Fruit fly (Drosophila melanogaster): ENCODE data around the gene ng1.

The ng1 gene

dm6 chrX:3281958-3282357 lies 39.7 kb downstream of the ng1 start (continued):
- TF ChIP-seq H15 (GFP tag; IDR thresholded peaks at IDR 0.05) = no peak
- no peak for TF ChIP-seq CG4617 (GFP tag; optimal IDR thresholded peaks at IDR 0.05; ENCODE audit: borderline replicate concordance)
- peak; percentile 17 for TF ChIP-seq CG10209 (GFP tag; optimal IDR thresholded peaks at IDR 0.05)
- TF ChIP-seq sna (GFP tag; IDR thresholded peaks at IDR 0.05; ENCODE audit: partially characterized antibody) = no peak
- no peak for TF ChIP-seq CG6689 (GFP tag; IDR thresholded peaks at IDR 0.05)
- TF ChIP-seq CG7928 (GFP tag; optimal IDR thresholded peaks at IDR 0.05) = peak; percentile 3
- TF ChIP-seq CG4360 (GFP tag; IDR thresholded peaks at IDR 0.05) = no peak
- TF ChIP-seq gcm (GFP tag; optimal IDR thresholded peaks at IDR 0.05) = no peak
- peak; percentile 70 for TF ChIP-seq Hmr (GFP tag; optimal IDR thresholded peaks at IDR 0.05)
- peak; percentile 50 for TF ChIP-seq BtbVII (GFP tag; optimal IDR thresholded peaks at IDR 0.05)
- no peak for TF ChIP-seq CG3407 (GFP tag; optimal IDR thresholded peaks at IDR 0.05)
- peak; percentile 54 for TF ChIP-seq CG2678 (tag; optimal IDR thresholded peaks at IDR 0.05)
- TF ChIP-seq CG5245 (GFP tag; optimal IDR thresholded peaks at IDR 0.05) = no peak

- TF ChIP-seq CG5245 (GFP tag; optimal IDR thresholded peaks at IDR 0.05) (no peak), CG10543 (GFP tag; optimal IDR thresholded peaks at IDR 0.05) (no peak), CG10654 (GFP tag; optimal IDR thresholded peaks at IDR 0.05) (no peak), GATAe (GFP tag; conservative IDR thresholded peaks at IDR 0.05) (no peak), mirr (GFP tag; optimal IDR thresholded peaks at IDR 0.05) (no peak), lbe (GFP tag; optimal IDR thresholded peaks at IDR 0.05) (no peak), Abd-B (GFP tag; optimal IDR thresholded peaks at IDR 0.05) (no peak), Adf1 (GFP tag; IDR thresholded peaks at IDR 0.05) (peak; percentile 92), Tbp (GFP tag; optimal IDR thresholded peaks at IDR 0.05) (no peak), sim (GFP tag; IDR thresholded peaks at IDR 0.05) (no peak), Ptx1 (GFP tag; IDR thresholded peaks at IDR 0.05) (no peak), ewg (GFP tag; optimal IDR thresholded peaks at IDR 0.05) (no peak), insv (GFP tag; optimal IDR thresholded peaks at IDR 0.05) (peak in 1 of 2 experiments; percentile 52), CG9797 (GFP tag; optimal IDR thresholded peaks at IDR 0.05) (no peak), Aef1 (GFP tag; IDR thresholded peaks at IDR 0.05) (no peak), chif (GFP tag; optimal IDR thresholded peaks at IDR 0.05) (no peak), CG14710 (tag; optimal IDR thresholded peaks at IDR 0.05) (no peak), Sox100B (GFP tag; optimal IDR thresholded peaks at IDR 0.05) (no peak), stwl (tag; optimal IDR thresholded peaks at IDR 0.05) (no peak), Elba2 (GFP tag; optimal IDR thresholded peaks at IDR 0.05) (no peak), cas (GFP tag; IDR thresholded peaks at IDR 0.05) (no peak), YL-1 (GFP tag; optimal IDR thresholded peaks at IDR 0.05) (no peak), Eip74EF (GFP tag; optimal IDR thresholded peaks at IDR 0.05) (no peak), CG9876 (GFP tag; optimal IDR thresholded peaks at IDR 0.05) (no peak), nmo (GFP tag; optimal IDR thresholded peaks at IDR 0.05) (no peak), Hr3 (GFP tag; optimal IDR thresholded peaks at IDR 0.05) (no peak), CG13296 (GFP tag; optimal IDR thresholded peaks at IDR 0.05) (no peak), Fer3 (tag; optimal IDR thresholded peaks at IDR 0.05) (no peak), cato (GFP tag; optimal IDR thresholded peaks at IDR 0.05; ENCODE audit: borderline replicate concordance) (no peak), CG4424 (GFP tag; optimal IDR thresholded peaks at IDR 0.05) (no peak), dmrt99B (tag; optimal IDR thresholded peaks at IDR 0.05) (no peak), amos (GFP tag; IDR thresholded peaks at IDR 0.05; ENCODE audit: partially characterized antibody) (no peak), Med (GFP tag) (peak; percentile 23), Trl (optimal IDR thresholded peaks at IDR 0.05) (peak; percentile 47 to 54), Trl (GFP tag; optimal IDR thresholded peaks at IDR 0.05) (no peak), crc (GFP tag; optimal IDR thresholded peaks at IDR 0.05) (no peak)
These were observed 46.1 kb downstream of the ng1 start for dm6 chrX:3288247-3288838.

Data from whole organism, embryonic.